Fruit fly (Drosophila melanogaster) whole organism, embryonic: ENCODE measurements around the gene CG18428.

Experiments used
- ATbp ChIP-seq: fragments of 200-800 bp; sonication (Bioruptor generic); optimal IDR thresholded peaks from 2 replicates; lab custom pipeline; 2017; ENCODE audit warnings: missing biosample characterization, mild to moderate bottlenecking, missing genetic modification characterization, missing genetic modification reagents
- CG10959 ChIP-seq: fragments of 200-800 bp; sonication (Bioruptor generic); IDR thresholded peaks from 2 replicates; pipeline ENCODE4 v1.3.6; 2022; ENCODE audit warnings: missing biosample characterization, missing genetic modification characterization
- CG11085 ChIP-seq: fragments of 200-800 bp; sonication (Bioruptor generic); IDR thresholded peaks from 2 replicates; pipeline ENCODE4 v1.3.6; 2022; ENCODE audit warnings: missing biosample characterization, missing genetic modification characterization
- CG12071 ChIP-seq: fragments of 200-800 bp; sonication (Bioruptor generic); optimal IDR thresholded peaks from 3 replicates; lab custom pipeline; 2018; ENCODE audit warnings: missing biosample characterization, mild to moderate bottlenecking, missing genetic modification characterization
- CG12219 ChIP-seq: fragments of 200-800 bp; sonication (Bioruptor generic); optimal IDR thresholded peaks from 3 replicates; lab custom pipeline; 2018; ENCODE audit warnings: missing biosample characterization, mild to moderate bottlenecking, missing genetic modification characterization
- CG13296 ChIP-seq: fragments of 200-800 bp; sonication (Bioruptor generic); optimal IDR thresholded peaks from 3 replicates; lab custom pipeline; 2018; ENCODE audit warnings: missing biosample characterization, mild to moderate bottlenecking, missing genetic modification characterization
- CG14050 ChIP-seq: fragments of 200-800 bp; sonication (Bioruptor generic); IDR thresholded peaks from 3 replicates; pipeline ENCODE4 v1.3.6; 2022; ENCODE audit warnings: missing biosample characterization, missing genetic modification characterization
- CG15269 ChIP-seq: fragments of 200-800 bp; sonication (Bioruptor generic); optimal IDR thresholded peaks from 2 replicates; lab custom pipeline; 2018; ENCODE audit warnings: missing biosample characterization, mild to moderate bottlenecking, missing genetic modification characterization, moderate library complexity
- CG15696 ChIP-seq: fragments of 200-800 bp; sonication (Bioruptor generic); optimal IDR thresholded peaks from 2 replicates; lab custom pipeline; 2019; ENCODE audit warnings: missing biosample characterization, mild to moderate bottlenecking, missing genetic modification characterization, moderate library complexity
- CG16815 ChIP-seq: fragments of 200-800 bp; sonication (Bioruptor generic); optimal IDR thresholded peaks from 3 replicates; lab custom pipeline; 2017; ENCODE audit warnings: missing biosample characterization, mild to moderate bottlenecking, missing genetic modification characterization
- CG17802 ChIP-seq: fragments of 200-800 bp; sonication (Bioruptor generic); optimal IDR thresholded peaks from 2 replicates; lab custom pipeline; 2018; ENCODE audit warnings: missing biosample characterization, mild to moderate bottlenecking, missing genetic modification characterization, moderate library complexity
- CG2129 ChIP-seq: fragments of 200-800 bp; sonication (Bioruptor generic); IDR thresholded peaks from 2 replicates; pipeline ENCODE4 v1.3.6; 2022; ENCODE audit warnings: missing biosample characterization, missing genetic modification characterization; ENCODE audit not compliant: partially characterized antibody
- CG33213 ChIP-seq: fragments of 200-800 bp; sonication (Bioruptor generic); optimal IDR thresholded peaks from 3 replicates; lab custom pipeline; 2016; ENCODE audit warnings: missing biosample characterization, missing genetic modification characterization
- CG4328 ChIP-seq: fragments of 200-800 bp; sonication (Bioruptor generic); optimal IDR thresholded peaks from 3 replicates; lab custom pipeline; 2017; ENCODE audit warnings: missing biosample characterization, missing genetic modification reagents, missing genetic modification characterization
- CG6791 ChIP-seq: fragments of 200-800 bp; sonication (Bioruptor generic); IDR thresholded peaks from 3 replicates; pipeline ENCODE4 v1.3.6; 2022; ENCODE audit warnings: missing biosample characterization, missing genetic modification characterization; ENCODE audit not compliant: partially characterized antibody
- CG8089 ChIP-seq: fragments of 200-800 bp; sonication (Bioruptor generic); optimal IDR thresholded peaks from 3 replicates; lab custom pipeline; 2016; ENCODE audit warnings: missing biosample characterization, missing genetic modification characterization
- CG8290 ChIP-seq, 3 experiments: fragments of 200-800 bp; sonication (Bioruptor generic); optimal IDR thresholded peaks; 2 replicates each; lab custom pipeline; 2016 to 2019; ENCODE audit warnings: missing biosample characterization in 3 of 3, missing genetic modification characterization in 3 of 3, mild to moderate bottlenecking in 2 of 3, moderate library complexity in 1 of 3
- CG9437 ChIP-seq: fragments of 200-800 bp; sonication (Bioruptor generic); optimal IDR thresholded peaks from 2 replicates; lab custom pipeline; 2018; ENCODE audit warnings: missing biosample characterization, mild to moderate bottlenecking, missing genetic modification characterization
- CG9876 ChIP-seq: fragments of 200-800 bp; sonication (Bioruptor generic); optimal IDR thresholded peaks from 2 replicates; lab custom pipeline; 2016; ENCODE audit warnings: missing biosample characterization, missing genetic modification characterization
- Dp ChIP-seq: fragments of 200-800 bp; sonication (Bioruptor generic); optimal IDR thresholded peaks from 2 replicates; lab custom pipeline; 2018; ENCODE audit warnings: missing biosample characterization, mild to moderate bottlenecking, missing genetic modification characterization, moderate library complexity
- E2f1 ChIP-seq: fragments of 200-800 bp; sonication (Bioruptor generic); IDR thresholded peaks from 2 replicates; pipeline ENCODE4 v1.3.6; 2022; ENCODE audit warnings: missing biosample characterization, missing genetic modification characterization
- Gsc ChIP-seq: fragments of 200-800 bp; sonication (Bioruptor generic); IDR thresholded peaks from 2 replicates; pipeline ENCODE4 v1.3.6; 2022; ENCODE audit warnings: missing biosample characterization, missing genetic modification characterization
- HLH4C ChIP-seq: fragments of 200-800 bp; sonication (Bioruptor generic); IDR thresholded peaks from 3 replicates; pipeline ENCODE4 v1.3.6; 2022; ENCODE audit warnings: missing biosample characterization, missing genetic modification characterization; ENCODE audit not compliant: partially characterized antibody
- HmgD ChIP-seq: fragments of 200-800 bp; sonication (Bioruptor generic); optimal IDR thresholded peaks from 3 replicates; lab custom pipeline; 2016; ENCODE audit warnings: missing biosample characterization, missing genetic modification characterization
- NC2α ChIP-seq: fragments of 200-800 bp; sonication (Bioruptor generic); optimal IDR thresholded peaks from 2 replicates; lab custom pipeline; 2016; ENCODE audit warnings: missing biosample characterization, missing genetic modification characterization
- NC2β ChIP-seq: fragments of 200-800 bp; sonication (Bioruptor generic); optimal IDR thresholded peaks from 2 replicates; lab custom pipeline; 2016; ENCODE audit warnings: missing biosample characterization, missing genetic modification characterization
- NFAT ChIP-seq: fragments of 200-800 bp; sonication (Bioruptor generic); IDR thresholded peaks from 2 replicates; pipeline ENCODE4 v1.3.6; 2022; ENCODE audit warnings: missing biosample characterization, missing genetic modification characterization
- Nf-YC ChIP-seq: fragments of 200-800 bp; optimal IDR thresholded peaks from 3 replicates; lab custom pipeline; 2019; ENCODE audit warnings: missing biosample characterization, mild to moderate bottlenecking, missing genetic modification characterization, moderate library complexity
- Poxn ChIP-seq: fragments of 200-800 bp; sonication (Bioruptor generic); IDR thresholded peaks from 2 replicates; pipeline ENCODE4 v1.3.6; 2022; ENCODE audit warnings: missing biosample characterization, missing genetic modification characterization
- Rfx ChIP-seq: fragments of 200-800 bp; sonication (Bioruptor generic); IDR thresholded peaks from 2 replicates; pipeline ENCODE4 v1.3.6; 2022; ENCODE audit warnings: missing biosample characterization, missing genetic modification characterization
- Scr ChIP-seq: fragments of 200-800 bp; sonication (Bioruptor generic); IDR thresholded peaks from 2 replicates; pipeline ENCODE4 v1.3.6; 2022; ENCODE audit warnings: missing biosample characterization, missing genetic modification characterization; ENCODE audit not compliant: partially characterized antibody
- Sox102F ChIP-seq: fragments of 200-800 bp; sonication (Bioruptor generic); optimal IDR thresholded peaks from 2 replicates; lab custom pipeline; 2018; ENCODE audit warnings: missing biosample characterization, mild to moderate bottlenecking, missing genetic modification characterization, moderate library complexity
- ewg ChIP-seq: fragments of 200-800 bp; sonication (Bioruptor generic); optimal IDR thresholded peaks from 3 replicates; lab custom pipeline; 2017; ENCODE audit warnings: mild to moderate bottlenecking, missing biosample characterization, missing genetic modification reagents, missing genetic modification characterization
- ftz-f1 ChIP-seq: fragments of 200-800 bp; sonication (Bioruptor generic); optimal IDR thresholded peaks from 2 replicates; lab custom pipeline; 2016; ENCODE audit warnings: missing biosample characterization, missing genetic modification characterization
- gsb ChIP-seq: fragments of 200-800 bp; sonication (Bioruptor generic); IDR thresholded peaks from 2 replicates; pipeline ENCODE4 v1.3.6; 2022; ENCODE audit warnings: missing biosample characterization, missing genetic modification characterization
- ind ChIP-seq: fragments of 200-800 bp; sonication (Bioruptor generic); optimal IDR thresholded peaks from 3 replicates; lab custom pipeline; 2016; ENCODE audit warnings: missing biosample characterization, missing genetic modification characterization
- inv ChIP-seq: fragments of 200-800 bp; sonication (Bioruptor generic); IDR thresholded peaks from 2 replicates; pipeline ENCODE4 v1.3.6; 2022; ENCODE audit warnings: missing biosample characterization, missing genetic modification characterization; ENCODE audit not compliant: partially characterized antibody
- jigr1 ChIP-seq: fragments of 200-800 bp; sonication (Bioruptor generic); IDR thresholded peaks from 3 replicates; pipeline ENCODE4 v1.3.6; 2022; ENCODE audit warnings: missing biosample characterization, missing genetic modification characterization
- kah ChIP-seq: fragments of 200-800 bp; sonication (Bioruptor generic); optimal IDR thresholded peaks from 2 replicates; lab custom pipeline; 2018; ENCODE audit warnings: missing biosample characterization, mild to moderate bottlenecking, missing genetic modification characterization
- nau ChIP-seq: fragments of 200-800 bp; sonication (Bioruptor generic); optimal IDR thresholded peaks from 3 replicates; lab custom pipeline; 2017; ENCODE audit warnings: missing biosample characterization, mild to moderate bottlenecking, missing genetic modification characterization, missing genetic modification reagents
- nmo ChIP-seq: fragments of 200-800 bp; sonication (Bioruptor generic); optimal IDR thresholded peaks from 2 replicates; lab custom pipeline; 2018; ENCODE audit warnings: missing biosample characterization, mild to moderate bottlenecking, missing genetic modification characterization, moderate library complexity
- pzg ChIP-seq: fragments of 200-800 bp; sonication (Bioruptor generic); optimal IDR thresholded peaks from 3 replicates; lab custom pipeline; 2018; ENCODE audit warnings: missing biosample characterization, mild to moderate bottlenecking, missing genetic modification characterization, moderate library complexity
- sc ChIP-seq, 3 experiments: fragments of >200 bp in 2 of 3; fragments of 200-800 bp in 1 of 3; sonication (Bioruptor generic) in 1 of 3; optimal IDR thresholded peaks; 2 replicates in 2 of 3; 3 replicates in 1 of 3; lab custom pipeline; 2017; ENCODE audit warnings: mild to moderate bottlenecking in 1 of 3, missing biosample characterization in 1 of 3, missing genetic modification characterization in 1 of 3, missing genetic modification reagents in 1 of 3
- tap ChIP-seq: fragments of 200-800 bp; optimal IDR thresholded peaks from 3 replicates; lab custom pipeline; 2019; ENCODE audit warnings: missing biosample characterization, mild to moderate bottlenecking, missing genetic modification characterization, moderate library complexity
- unc-4 ChIP-seq: fragments of 200-800 bp; sonication (Bioruptor generic); IDR thresholded peaks from 2 replicates; pipeline ENCODE4 v1.3.6; 2022; ENCODE audit warnings: missing biosample characterization, missing genetic modification characterization; ENCODE audit not compliant: partially characterized antibody
- yki ChIP-seq: fragments of >200 bp; optimal IDR thresholded peaks from 3 replicates; lab custom pipeline; 2018
- zen2 ChIP-seq: fragments of 200-800 bp; sonication (Bioruptor generic); IDR thresholded peaks from 3 replicates; pipeline ENCODE4 v1.3.6; 2022; ENCODE audit warnings: missing biosample characterization, missing genetic modification characterization; ENCODE audit not compliant: partially characterized antibody

Gene CG18428

DNA sequence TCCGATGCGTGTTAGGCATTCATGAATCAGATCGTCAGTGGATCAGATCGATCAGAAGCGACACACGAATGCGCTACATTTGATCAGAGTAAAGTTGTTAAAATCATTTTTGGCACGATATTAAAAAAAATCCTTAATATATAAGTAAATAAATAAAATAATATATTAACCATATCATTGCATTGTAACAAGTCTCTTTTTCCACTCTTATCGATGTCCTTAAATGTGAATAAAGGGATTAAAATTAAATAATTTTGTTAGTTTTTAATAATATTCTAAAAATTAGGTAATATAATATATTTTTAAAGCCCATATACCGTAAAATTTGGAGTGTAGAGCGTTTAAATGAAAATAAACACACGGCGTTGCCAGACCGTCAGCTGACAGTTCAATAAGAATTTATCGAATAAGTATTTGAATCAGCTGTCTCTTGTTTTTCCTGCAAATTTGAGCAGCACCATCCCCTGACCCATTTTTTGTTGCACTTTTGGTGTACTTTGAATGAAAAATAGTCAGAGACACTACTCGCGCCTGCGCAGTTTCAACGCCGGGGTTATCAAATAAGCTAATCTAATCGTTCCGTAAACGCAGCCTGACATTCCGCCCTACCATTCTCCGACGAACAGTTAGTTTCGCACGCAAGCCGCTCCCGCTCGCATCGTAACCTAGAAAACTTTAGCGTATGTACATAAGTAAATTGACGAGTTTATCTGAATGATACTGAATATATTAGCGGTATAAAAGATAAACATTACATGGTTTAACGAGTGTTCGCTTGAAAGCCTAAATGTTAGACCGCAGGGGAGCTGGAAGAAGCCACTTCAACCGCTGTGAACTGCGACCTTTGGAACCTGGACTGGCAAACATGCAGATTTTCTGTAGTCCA lies 43.0 kb downstream of the CG18428 start, which contains the start of the genes p38a and CG6178 (continued):
- TF ChIP-seq CG8089 (GFP tag; lab: Kevin White, UChicago) (no peak), NFAT (GFP tag; lab: Robert Waterston, UW) (peak; percentile 95), tap (tag; lab: Kevin White, UChicago) (peak; percentile 96), Nf-YC (tag; lab: Kevin White, UChicago) (peak; percentile 93), HmgD (GFP tag; lab: Kevin White, UChicago) (no peak), kah (peak; percentile 92), CG9876 (peak; percentile 13), Scr (GFP tag; lab: Robert Waterston, UW) (0 out of 2 replicates have a peak, but pooled peaks have one; percentile 14), CG2129 (GFP tag; lab: Robert Waterston, UW) (no peak), Dp (GFP tag; lab: Kevin White, UChicago) (peak; percentile 59), CG4328 (GFP tag; lab: Kevin White, UChicago) (peak; percentile 95), nau (GFP tag; lab: Kevin White, UChicago) (no peak), CG13296 (GFP tag; lab: Kevin White, UChicago) (peak; percentile 98), zen2 (no peak), CG15269 (tag; lab: Kevin White, UChicago) (peak; percentile 99), Sox102F (GFP tag; lab: Kevin White, UChicago) (peak; percentile 99), CG12071 (peak; percentile 85), CG33213 (GFP tag; lab: Kevin White, UChicago) (peak; percentile 14), yki (lab: Kevin White, UChicago) (no peak), CG17802 (tag; lab: Kevin White, UChicago) (peak; percentile 76), CG9437 (GFP tag; lab: Kevin White, UChicago) (peak; percentile 96), NC2α (GFP tag; lab: Kevin White, UChicago) (no peak), HLH4C (GFP tag; lab: Robert Waterston, UW) (no peak), ind (GFP tag; lab: Kevin White, UChicago) (peak; percentile 96), ewg (GFP tag; lab: Kevin White, UChicago) (peak; percentile 92), CG6791 (GFP tag; lab: Robert Waterston, UW) (0 out of 3 replicates have a peak, but pooled peaks have one; percentile 51), ATbp (GFP tag; lab: Kevin White, UChicago) (peak; percentile 93), CG11085 (peak; percentile 97), unc-4 (GFP tag; lab: Robert Waterston, UW) (no peak), Poxn (GFP tag; lab: Robert Waterston, UW) (peak; percentile 88), Rfx (GFP tag; lab: Robert Waterston, UW) (peak; percentile 98), inv (no peak), CG12219 (GFP tag; lab: Kevin White, UChicago) (peak; percentile 84), NC2β (GFP tag; lab: Kevin White, UChicago) (no peak), pzg (GFP tag; lab: Kevin White, UChicago) (peak; percentile 52), Gsc (GFP tag; lab: Robert Waterston, UW) (no peak; the same call in 1 of the 2 replicates), CG15696 (peak; percentile 92), CG8290 (GFP tag; optimal IDR thresholded peaks at IDR 0.05; lab: Kevin White, UChicago) (peak; percentile 50), CG8290 (tag; optimal IDR thresholded peaks at IDR 0.05; lab: Kevin White, UChicago) (no peak), nmo (peak; percentile 99), CG14050 (GFP tag; lab: Robert Waterston, UW) (peak; percentile 96), gsb (GFP tag; lab: Robert Waterston, UW) (peak; percentile 93), E2f1 (peak; percentile 97), sc (optimal IDR thresholded peaks at IDR 0.05; lab: Kevin White, UChicago) (no peak), sc (GFP tag; optimal IDR thresholded peaks at IDR 0.05; lab: Kevin White, UChicago) (peak; percentile 94), ftz-f1 (GFP tag; lab: Kevin White, UChicago) (no peak), CG10959 (GFP tag; lab: Robert Waterston, UW) (peak; percentile 74), CG16815 (peak; percentile 94), jigr1 (GFP tag; lab: Robert Waterston, UW) (peak; percentile 91; the same call in 2 of the 3 replicates)
